Fruit fly (Drosophila melanogaster) whole organism, embryonic: ENCODE measurements around the gene Sec23.

Source experiments
- CG10267 ChIP-seq: fragments of 200-800 bp; sonication (Bioruptor generic); optimal IDR thresholded peaks from 2 replicates; lab custom pipeline; 2018; ENCODE audit warnings: missing biosample characterization, mild to moderate bottlenecking, missing genetic modification characterization, moderate library complexity
- CG10431 ChIP-seq: fragments of 200-800 bp; sonication (Bioruptor generic); optimal IDR thresholded peaks from 3 replicates; lab custom pipeline; 2018; ENCODE audit warnings: missing biosample characterization, mild to moderate bottlenecking, missing genetic modification characterization
- CG12155 ChIP-seq: fragments of 200-800 bp; sonication (Bioruptor generic); optimal IDR thresholded peaks from 3 replicates; lab custom pipeline; 2016; ENCODE audit warnings: missing biosample characterization, missing genetic modification characterization
- CG14667 ChIP-seq: fragments of 200-800 bp; sonication (Bioruptor generic); IDR thresholded peaks from 2 replicates; pipeline ENCODE4 v1.3.6; 2022; ENCODE audit warnings: missing biosample characterization, missing genetic modification characterization
- CG15073 ChIP-seq: fragments of 200-800 bp; sonication (Bioruptor generic); optimal IDR thresholded peaks from 2 replicates; lab custom pipeline; 2016; ENCODE audit warnings: missing biosample characterization, missing genetic modification characterization
- CG15514 ChIP-seq: fragments of 200-800 bp; sonication (Bioruptor generic); optimal IDR thresholded peaks from 3 replicates; lab custom pipeline; 2017; ENCODE audit warnings: missing biosample characterization, missing genetic modification characterization, mild to moderate bottlenecking, moderate library complexity, missing genetic modification reagents
- CG17186 ChIP-seq: fragments of 200-800 bp; sonication (Bioruptor generic); optimal IDR thresholded peaks from 3 replicates; lab custom pipeline; 2017; ENCODE audit warnings: missing biosample characterization, missing genetic modification reagents, missing genetic modification characterization
- CG17361 ChIP-seq: fragments of 200-800 bp; sonication (Bioruptor generic); IDR thresholded peaks from 3 replicates; pipeline ENCODE4 v1.3.6; 2022; ENCODE audit warnings: missing biosample characterization, missing genetic modification characterization
- CG18262 ChIP-seq: fragments of 200-800 bp; optimal IDR thresholded peaks from 3 replicates; lab custom pipeline; 2019; ENCODE audit warnings: missing biosample characterization, mild to moderate bottlenecking, missing genetic modification characterization, moderate library complexity
- CG2116 ChIP-seq: fragments of 200-800 bp; sonication (Bioruptor generic); optimal IDR thresholded peaks from 3 replicates; lab custom pipeline; 2018; ENCODE audit warnings: missing biosample characterization, mild to moderate bottlenecking, missing genetic modification characterization
- CG32767 ChIP-seq: fragments of 200-800 bp; sonication (Bioruptor generic); IDR thresholded peaks from 2 replicates; pipeline ENCODE4 v1.3.6; 2022; ENCODE audit warnings: missing biosample characterization, missing genetic modification characterization
- CG33557 ChIP-seq: fragments of 200-800 bp; sonication (Bioruptor generic); optimal IDR thresholded peaks from 2 replicates; lab custom pipeline; 2019; ENCODE audit warnings: missing biosample characterization, mild to moderate bottlenecking, missing genetic modification characterization, moderate library complexity
- CG6683 ChIP-seq: fragments of 200-800 bp; sonication (Bioruptor generic); optimal IDR thresholded peaks from 2 replicates; lab custom pipeline; 2017; ENCODE audit warnings: missing biosample characterization, mild to moderate bottlenecking, missing genetic modification characterization, missing genetic modification reagents
- CG6765 ChIP-seq: fragments of 200-800 bp; sonication (Bioruptor generic); optimal IDR thresholded peaks from 3 replicates; lab custom pipeline; 2017; ENCODE audit warnings: missing biosample characterization, mild to moderate bottlenecking, missing genetic modification characterization
- CG7271 ChIP-seq: fragments of 200-800 bp; sonication (Bioruptor generic); optimal IDR thresholded peaks from 2 replicates; lab custom pipeline; 2018; ENCODE audit warnings: missing biosample characterization, mild to moderate bottlenecking, missing genetic modification characterization, moderate library complexity
- CG7928 ChIP-seq: fragments of 200-800 bp; sonication (Bioruptor generic); optimal IDR thresholded peaks from 2 replicates; lab custom pipeline; 2017; ENCODE audit warnings: missing biosample characterization, mild to moderate bottlenecking, missing genetic modification characterization
- Drgx ChIP-seq: fragments of 200-800 bp; sonication (Bioruptor generic); IDR thresholded peaks from 2 replicates; pipeline ENCODE4 v1.3.6; 2022; ENCODE audit warnings: missing biosample characterization, missing genetic modification characterization
- E2f2 ChIP-seq: fragments of 200-800 bp; sonication (Bioruptor generic); IDR thresholded peaks from 2 replicates; pipeline ENCODE4 v1.3.6; 2022; ENCODE audit warnings: missing biosample characterization, missing genetic modification characterization
- GATAe ChIP-seq: fragments of 200-800 bp; sonication (Bioruptor generic); conservative IDR thresholded peaks from 2 replicates; pipeline ENCODE4 v1.3.6; 2022; ENCODE audit warnings: missing biosample characterization, missing genetic modification characterization
- Gsc ChIP-seq: fragments of 200-800 bp; sonication (Bioruptor generic); IDR thresholded peaks from 2 replicates; pipeline ENCODE4 v1.3.6; 2022; ENCODE audit warnings: missing biosample characterization, missing genetic modification characterization
- HHEX ChIP-seq: fragments of 200-800 bp; sonication (Bioruptor generic); optimal IDR thresholded peaks from 3 replicates; lab custom pipeline; 2017; ENCODE audit warnings: missing biosample characterization, mild to moderate bottlenecking, missing genetic modification characterization, missing genetic modification reagents
- Jarid2 ChIP-seq: fragments of 200-800 bp; sonication (Bioruptor generic); optimal IDR thresholded peaks from 3 replicates; lab custom pipeline; 2017; ENCODE audit warnings: mild to moderate bottlenecking, missing biosample characterization, missing genetic modification reagents, missing genetic modification characterization
- Med ChIP-seq: fragments of 200-800 bp; sonication (Bioruptor generic); peaks from one replicate; lab custom pipeline; 2016; ENCODE audit warnings: missing biosample characterization, missing genetic modification characterization, mild to moderate bottlenecking, inconsistent platforms, moderate library complexity
- NfI ChIP-seq: fragments of 200-800 bp; sonication (Bioruptor generic); optimal IDR thresholded peaks from 3 replicates; lab custom pipeline; 2018; ENCODE audit warnings: missing biosample characterization, mild to moderate bottlenecking, missing genetic modification characterization, moderate library complexity
- Pdp1 ChIP-seq, 2 experiments: fragments of 200-800 bp; sonication (Bioruptor generic); optimal IDR thresholded peaks; 3 replicates each; lab custom pipeline; 2016; ENCODE audit warnings: missing biosample characterization in 2 of 2, missing genetic modification characterization in 2 of 2, mild to moderate bottlenecking in 1 of 2, moderate library complexity in 1 of 2
- Six4 ChIP-seq: fragments of 200-800 bp; sonication (Bioruptor generic); optimal IDR thresholded peaks from 2 replicates; lab custom pipeline; 2016; ENCODE audit warnings: missing biosample characterization, missing genetic modification characterization
- Spps ChIP-seq: fragments of 200-800 bp; sonication (Bioruptor generic); optimal IDR thresholded peaks from 2 replicates; lab custom pipeline; 2018; ENCODE audit warnings: missing biosample characterization, mild to moderate bottlenecking, missing genetic modification characterization
- Trl ChIP-seq, 3 experiments: fragments of >200 bp in 2 of 3; fragments of 200-800 bp in 1 of 3; sonication (Bioruptor generic) in 1 of 3; optimal IDR thresholded peaks; 2 replicates in 1 of 3; 3 replicates in 2 of 3; lab custom pipeline; 2016 to 2017; ENCODE audit warnings: missing biosample characterization in 1 of 3, missing genetic modification characterization in 1 of 3
- Xrp1 ChIP-seq: fragments of 200-800 bp; sonication (Bioruptor generic); IDR thresholded peaks from 2 replicates; pipeline ENCODE4 v1.3.6; 2022; ENCODE audit warnings: missing biosample characterization, missing genetic modification characterization
- cg ChIP-seq: fragments of 200-800 bp; sonication (Bioruptor generic); optimal IDR thresholded peaks from 3 replicates; lab custom pipeline; 2019; ENCODE audit warnings: missing biosample characterization, mild to moderate bottlenecking, missing genetic modification characterization, moderate library complexity
- crol ChIP-seq: fragments of 200-800 bp; sonication (Bioruptor generic); IDR thresholded peaks from 2 replicates; pipeline ENCODE4 v1.3.6; 2022; ENCODE audit warnings: missing biosample characterization, missing genetic modification characterization
- dysf ChIP-seq: fragments of 200-800 bp; sonication (Bioruptor generic); IDR thresholded peaks from 3 replicates; pipeline ENCODE4 v1.3.6; 2022; ENCODE audit warnings: missing biosample characterization, missing genetic modification characterization
- gcm2 ChIP-seq: fragments of 200-800 bp; sonication (Bioruptor generic); optimal IDR thresholded peaks from 2 replicates; lab custom pipeline; 2016; ENCODE audit warnings: missing biosample characterization, missing genetic modification characterization
- hth ChIP-seq: fragments of >200 bp; optimal IDR thresholded peaks from 2 replicates; lab custom pipeline; 2017; ENCODE audit warnings: inconsistent platforms
- ind ChIP-seq: fragments of 200-800 bp; sonication (Bioruptor generic); optimal IDR thresholded peaks from 3 replicates; lab custom pipeline; 2016; ENCODE audit warnings: missing biosample characterization, missing genetic modification characterization
- lola ChIP-seq, 3 experiments: fragments of >200 bp in 2 of 3; fragments of 200-800 bp in 1 of 3; sonication (Bioruptor generic) in 1 of 3; optimal IDR thresholded peaks; 2 replicates each; lab custom pipeline; 2017 to 2019; ENCODE audit warnings: missing biosample characterization in 3 of 3, missing genetic modification characterization in 3 of 3, mild to moderate bottlenecking in 1 of 3, moderate library complexity in 1 of 3
- otp ChIP-seq: fragments of 200-800 bp; sonication (Bioruptor generic); IDR thresholded peaks from 3 replicates; pipeline ENCODE4, ENCODE4 v1.3.6; 2022; ENCODE audit warnings: missing biosample characterization, missing genetic modification characterization
- row ChIP-seq: fragments of 200-800 bp; sonication (Bioruptor generic); IDR thresholded peaks from 3 replicates; pipeline ENCODE4 v1.3.6; 2022; ENCODE audit warnings: missing biosample characterization, missing genetic modification characterization
- sens ChIP-seq: fragments of 200-800 bp; sonication (Bioruptor generic); peaks from one replicate; lab custom pipeline; 2016; ENCODE audit warnings: missing biosample characterization, missing genetic modification characterization
- sug ChIP-seq: fragments of 200-800 bp; optimal IDR thresholded peaks from 2 replicates; lab custom pipeline; 2019; ENCODE audit warnings: missing biosample characterization, mild to moderate bottlenecking, missing genetic modification characterization, moderate library complexity
- trem ChIP-seq: fragments of 200-800 bp; optimal IDR thresholded peaks from 3 replicates; lab custom pipeline; 2019; ENCODE audit warnings: missing biosample characterization, mild to moderate bottlenecking, missing genetic modification characterization, moderate library complexity
- usp ChIP-seq: fragments of >200 bp; optimal IDR thresholded peaks from 2 replicates; lab custom pipeline; 2017; ENCODE audit warnings: missing biosample characterization, missing genetic modification characterization
- vfl ChIP-seq: fragments of 200-800 bp; sonication (Bioruptor generic); optimal IDR thresholded peaks from 2 replicates; lab custom pipeline; 2016; ENCODE audit warnings: missing biosample characterization, missing genetic modification characterization
- vnd ChIP-seq: fragments of 200-800 bp; sonication (Bioruptor generic); IDR thresholded peaks from 3 replicates; pipeline ENCODE4 v1.3.6; 2022; ENCODE audit warnings: missing biosample characterization, missing genetic modification characterization; ENCODE audit not compliant: partially characterized antibody
- zf30C ChIP-seq: fragments of 200-800 bp; sonication (Bioruptor generic); optimal IDR thresholded peaks from 3 replicates; lab custom pipeline; 2018; ENCODE audit warnings: missing biosample characterization, mild to moderate bottlenecking, missing genetic modification characterization
- zfh1 ChIP-seq: fragments of 200-800 bp; sonication (Bioruptor generic); IDR thresholded peaks from 3 replicates; pipeline ENCODE4 v1.3.6; 2022; ENCODE audit warnings: missing biosample characterization, missing genetic modification characterization

The Sec23 gene

dm6 chr3R:5670660-5671264 lies 21.9 kb downstream of the Sec23 start (continued):
- no peak for TF ChIP-seq CG7271 (tag; lab: Kevin White, UChicago)
- TF ChIP-seq NfI (GFP tag; lab: Kevin White, UChicago) = no peak
- peak; percentile 37 for TF ChIP-seq trem (tag; lab: Kevin White, UChicago)
- peak; percentile 1 for TF ChIP-seq Med (GFP tag; lab: Kevin White, UChicago)
- no peak for TF ChIP-seq hth
- TF ChIP-seq usp = no peak
- no peak for TF ChIP-seq CG7928 (GFP tag; lab: Kevin White, UChicago)
- peak; percentile 78 for TF ChIP-seq CG2116 (GFP tag; lab: Kevin White, UChicago)

- TF ChIP-seq CG6765 (GFP tag; lab: Kevin White, UChicago) = no peak
- peak in 1 of 2 experiments; percentile 32 for TF ChIP-seq Trl (optimal IDR thresholded peaks at IDR 0.05; lab: Kevin White, UChicago)
- TF ChIP-seq Trl (GFP tag; optimal IDR thresholded peaks at IDR 0.05; lab: Kevin White, UChicago) = no peak
- peak; percentile 35 for TF ChIP-seq zf30C (GFP tag; lab: Kevin White, UChicago)
- peak in 1 of 2 experiments; percentile 41 for TF ChIP-seq Pdp1 (GFP tag; optimal IDR thresholded peaks at IDR 0.05; lab: Kevin White, UChicago)
- TF ChIP-seq CG10431 (GFP tag; lab: Kevin White, UChicago) = no peak
- TF ChIP-seq crol (GFP tag; lab: Robert Waterston, UW) = peak; percentile 77
- TF ChIP-seq sens = peak; percentile 24
- peak; percentile 22 for TF ChIP-seq cg (GFP tag; lab: Kevin White, UChicago)
- TF ChIP-seq sug (tag; lab: Kevin White, UChicago) = peak; percentile 25
- TF ChIP-seq Gsc = no peak
Observed at dm6 chr3R:5671265-5671663, 22.4 kb downstream of the Sec23 start.

- TF ChIP-seq CG15514 (GFP tag; lab: Kevin White, UChicago) (no peak), dysf (GFP tag; lab: Robert Waterston, UW) (no peak), HHEX (GFP tag; lab: Kevin White, UChicago) (no peak), GATAe (GFP tag; lab: Robert Waterston, UW) (peak; percentile 61; the same call in 1 of the 2 replicates), CG12155 (GFP tag; lab: Kevin White, UChicago) (no peak), CG18262 (no peak), vnd (GFP tag; lab: Robert Waterston, UW) (no peak), CG15073 (GFP tag; lab: Kevin White, UChicago) (no peak), CG17361 (GFP tag; lab: Robert Waterston, UW) (no peak), Jarid2 (GFP tag; lab: Kevin White, UChicago) (no peak), CG10267 (tag; lab: Kevin White, UChicago) (no peak), Six4 (no peak), Drgx (GFP tag; lab: Robert Waterston, UW) (no peak), lola (GFP tag; optimal IDR thresholded peaks at IDR 0.05; lab: Kevin White, UChicago) (no peak), otp (GFP tag; lab: Robert Waterston, UW) (no peak), gcm2 (GFP tag; lab: Kevin White, UChicago) (peak; percentile 58), CG6683 (GFP tag; lab: Kevin White, UChicago) (no peak), ind (GFP tag; lab: Kevin White, UChicago) (no peak), vfl (GFP tag; lab: Kevin White, UChicago) (no peak), CG14667 (no peak), row (GFP tag; lab: Robert Waterston, UW) (peak; percentile 79), E2f2 (GFP tag; lab: Robert Waterston, UW) (no peak), Xrp1 (no peak), CG32767 (GFP tag; lab: Robert Waterston, UW) (no peak), CG33557 (GFP tag; lab: Kevin White, UChicago) (no peak), Spps (tag; lab: Kevin White, UChicago) (no peak), zfh1 (GFP tag; lab: Robert Waterston, UW) (no peak), CG17186 (GFP tag; lab: Kevin White, UChicago) (no peak)
Observed at dm6 chr3R:5671795-5672657, 23.2 kb downstream of the Sec23 start.
